Worm (Caenorhabditis elegans) whole organism, early embryonic: ENCODE data around the gene srg-22.

Experiments
- B0310.2 ChIP-seq: sonication (generic microtip); optimal IDR thresholded peaks from 2 replicates; lab custom pipeline; 2016; ENCODE audit warnings: mild to moderate bottlenecking, missing genetic modification characterization, missing compliant biosample characterization
- F13C5.2 ChIP-seq: sonication (generic microtip); optimal IDR thresholded peaks from 2 replicates; lab custom pipeline; 2017; ENCODE audit warnings: mild to moderate bottlenecking, missing genetic modification characterization, inconsistent platforms, missing compliant biosample characterization
- ama-1 ChIP-seq: fragments of 150-350 bp; optimal IDR thresholded peaks from 2 replicates; lab custom pipeline; 2014
- ceh-13 ChIP-seq: fragments of 200-800 bp; sonication (Bioruptor generic); optimal IDR thresholded peaks from 2 replicates; lab custom pipeline; 2018; ENCODE audit warnings: mild to moderate bottlenecking, missing genetic modification characterization, missing compliant biosample characterization
- ceh-36 ChIP-seq: sonication (generic microtip); optimal IDR thresholded peaks from 2 replicates; lab custom pipeline; 2016; ENCODE audit warnings: missing genetic modification characterization, inconsistent platforms, missing compliant biosample characterization
- ets-7 ChIP-seq: sonication (generic microtip); optimal IDR thresholded peaks from 2 replicates; lab custom pipeline; 2016; ENCODE audit warnings: missing genotype, missing genetic modification characterization, missing compliant biosample characterization
- flt-1 ChIP-seq: fragments of 200-800 bp; sonication (Bioruptor generic); IDR thresholded peaks from 2 replicates; pipeline ENCODE4 v1.3.6; 2022; ENCODE audit warnings: missing genetic modification characterization, missing compliant biosample characterization
- hmg-4 ChIP-seq: fragments of 200-800 bp; sonication (Bioruptor generic); optimal IDR thresholded peaks from 2 replicates; lab custom pipeline; 2018; ENCODE audit warnings: mild to moderate bottlenecking, missing genetic modification characterization, missing compliant biosample characterization
- pes-1 ChIP-seq: fragments of 200-800 bp; sonication (Bioruptor generic); IDR thresholded peaks from 2 replicates; pipeline ENCODE4 v1.3.6; 2022; ENCODE audit warnings: missing genetic modification reagents, missing genetic modification characterization, missing compliant biosample characterization
- tbx-11 ChIP-seq: fragments of 200-800 bp; sonication (Bioruptor generic); IDR thresholded peaks from 2 replicates; pipeline ENCODE4 v1.3.6; 2022; ENCODE audit warnings: missing genetic modification characterization, missing compliant biosample characterization
- tra-4 ChIP-seq: sonication (generic microtip); optimal IDR thresholded peaks from 2 replicates; lab custom pipeline; 2017; ENCODE audit warnings: missing genetic modification characterization, missing compliant biosample characterization

DNA sequence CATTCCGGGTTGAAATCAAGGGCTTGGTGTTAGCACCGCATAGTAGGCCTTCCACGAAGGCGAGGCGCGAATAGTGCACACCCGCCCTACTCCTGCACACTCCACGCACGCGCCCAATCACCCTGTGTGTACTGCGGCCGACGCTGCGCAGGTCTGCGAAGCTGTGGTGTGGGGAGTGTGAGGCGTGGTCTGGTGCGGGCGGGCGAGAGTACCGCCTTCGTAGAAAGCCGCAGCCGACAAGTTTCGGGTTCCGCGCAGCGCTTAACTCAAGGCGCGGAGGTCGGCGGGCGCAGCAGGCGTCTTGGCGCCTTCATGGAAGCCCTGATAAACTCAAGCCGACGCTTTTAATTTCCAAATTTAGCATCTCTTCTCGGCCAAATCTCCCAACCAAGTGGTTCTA, 14.8 kb upstream of the srg-22 start:
- TF ChIP-seq ama-1 (no peak), B0310.2 (no peak), tra-4 (no peak), tbx-11 (no peak), F13C5.2 (tag; lab: Kevin White, UChicago) (no peak), ceh-13 (GFP tag; lab: Kevin White, UChicago) (no peak), hmg-4 (GFP tag; lab: Kevin White, UChicago) (no peak), flt-1 (GFP tag; lab: Robert Waterston, UW) (no peak), ceh-36 (tag; lab: Kevin White, UChicago) (no peak), pes-1 (GFP tag; lab: Robert Waterston, UW) (no peak), ets-7 (no peak)
